Worm (Caenorhabditis elegans) whole organism, mixed stage, embryonic: ENCODE results near the gene F59A6.11.

ENCODE experiments used
- ham-2 ChIP-seq: fragments of 200-800 bp; sonication (Bioruptor generic); optimal IDR thresholded peaks from 2 replicates; lab custom pipeline; 2018; ENCODE audit warnings: mild to moderate bottlenecking, missing genetic modification characterization, missing compliant biosample characterization
- nhr-28 ChIP-seq: fragments of 150-350 bp; optimal IDR thresholded peaks from 2 replicates; lab custom pipeline; 2014; ENCODE audit warnings: missing biosample characterization, missing genetic modification characterization
- unc-39 ChIP-seq: fragments of 150-350 bp; optimal IDR thresholded peaks from 2 replicates; lab custom pipeline; 2014; ENCODE audit warnings: missing biosample characterization, missing genetic modification characterization
- ztf-11 ChIP-seq: fragments of 150-350 bp; optimal IDR thresholded peaks from 2 replicates; lab custom pipeline; 2014; ENCODE audit warnings: missing biosample characterization, missing genetic modification characterization

DNA sequence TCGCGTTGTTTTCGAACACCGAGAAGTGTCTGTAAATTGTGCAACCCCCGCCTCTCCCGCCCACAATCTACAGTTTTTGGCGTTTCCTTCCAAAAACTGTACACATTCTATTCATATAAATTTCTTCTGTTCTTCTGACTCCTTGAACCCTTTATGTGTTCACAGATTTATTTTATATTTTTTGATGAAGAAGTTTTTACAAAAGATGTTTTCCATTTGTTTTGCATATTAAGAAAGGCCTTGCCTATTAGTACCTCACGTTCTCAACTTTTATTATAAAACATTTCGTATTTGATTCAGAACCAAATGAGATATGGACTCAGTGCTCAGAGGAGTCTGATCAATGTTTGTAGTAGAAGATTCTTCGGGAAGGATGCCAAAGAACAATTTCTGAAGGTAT, 45.3 kb downstream of the F59A6.11 start, which contains the start of gene ndx-3:
- TF ChIP-seq ztf-11 (tag; lab: Kevin White, UChicago) (no peak), ham-2 (GFP tag; lab: Kevin White, UChicago) (no peak), nhr-28 (tag; lab: Kevin White, UChicago) (no peak), unc-39 (tag; lab: Kevin White, UChicago) (no peak)
